Worm (Caenorhabditis elegans) whole organism, L2 larva: ENCODE data around the gene arle-14.

Experiments
- C34F6.9 ChIP-seq: fragments of 150-350 bp; optimal IDR thresholded peaks from 2 replicates; lab custom pipeline; 2014; ENCODE audit warnings: missing biosample characterization, missing genetic modification characterization
- F13H6.1 ChIP-seq: sonication (generic microtip); optimal IDR thresholded peaks from 2 replicates; lab custom pipeline; 2016; ENCODE audit warnings: missing genetic modification characterization, missing compliant biosample characterization
- R02D3.7 ChIP-seq: fragments of 150-350 bp; optimal IDR thresholded peaks from 2 replicates; lab custom pipeline; 2014; ENCODE audit warnings: missing biosample characterization, missing genetic modification characterization
- Y55F3AM.14 ChIP-seq: fragments of 200-800 bp; sonication (Bioruptor generic); optimal IDR thresholded peaks from 2 replicates; lab custom pipeline; 2018; ENCODE audit warnings: mild to moderate bottlenecking, missing genetic modification characterization, missing compliant biosample characterization
- ZK546.5 ChIP-seq: sonication (generic microtip); optimal IDR thresholded peaks from 2 replicates; lab custom pipeline; 2017; ENCODE audit warnings: missing biosample characterization, missing genetic modification characterization
- alr-1 ChIP-seq: fragments of 150-350 bp; optimal IDR thresholded peaks from 2 replicates; lab custom pipeline; 2014; ENCODE audit warnings: missing biosample characterization, missing genetic modification characterization
- aly-2 ChIP-seq: fragments of 150-350 bp; optimal IDR thresholded peaks from 2 replicates; lab custom pipeline; 2014; ENCODE audit warnings: missing biosample characterization, missing genetic modification characterization
- ama-1 ChIP-seq: fragments of 150-350 bp; optimal IDR thresholded peaks from 2 replicates; lab custom pipeline; 2018; ENCODE audit warnings: inconsistent platforms
- blmp-1 ChIP-seq: sonication (generic microtip); optimal IDR thresholded peaks from 2 replicates; lab custom pipeline; 2017; ENCODE audit warnings: missing genetic modification characterization, mild to moderate bottlenecking, missing compliant biosample characterization, antibody characterized with exemption, moderate library complexity; ENCODE audit not compliant: insufficient read depth
- ceh-16 ChIP-seq: fragments of 150-350 bp; optimal IDR thresholded peaks from 2 replicates; lab custom pipeline; 2014; ENCODE audit warnings: missing biosample characterization, missing genetic modification characterization
- ceh-82 ChIP-seq: fragments of 150-350 bp; optimal IDR thresholded peaks from 2 replicates; lab custom pipeline; 2014; ENCODE audit warnings: missing biosample characterization, missing genetic modification characterization
- crh-2 ChIP-seq: sonication (generic microtip); optimal IDR thresholded peaks from 2 replicates; lab custom pipeline; 2017; ENCODE audit warnings: missing biosample characterization, missing genetic modification characterization
- dmd-4 ChIP-seq: sonication (generic microtip); optimal IDR thresholded peaks from 2 replicates; lab custom pipeline; 2017; ENCODE audit warnings: missing biosample characterization, missing genetic modification characterization
- egl-27 ChIP-seq: sonication (generic microtip); optimal IDR thresholded peaks from 3 replicates; lab custom pipeline; 2017; ENCODE audit warnings: missing biosample characterization, missing genetic modification reagents, missing genetic modification characterization
- elt-1 ChIP-seq: fragments of 150-350 bp; optimal IDR thresholded peaks from 2 replicates; lab custom pipeline; 2014; ENCODE audit warnings: missing biosample characterization, missing genetic modification characterization
- elt-3 ChIP-seq: sonication (generic microtip); optimal IDR thresholded peaks from 2 replicates; lab custom pipeline; 2017; ENCODE audit warnings: missing biosample characterization, missing genetic modification characterization
- fos-1 ChIP-seq: fragments of 150-350 bp; optimal IDR thresholded peaks from 2 replicates; lab custom pipeline; 2014; ENCODE audit warnings: missing biosample characterization, missing genetic modification characterization
- lin-11 ChIP-seq: fragments of 150-350 bp; sonication (generic microtip); optimal IDR thresholded peaks from 2 replicates; lab custom pipeline; 2014; ENCODE audit warnings: missing biosample characterization, missing genetic modification characterization, inconsistent platforms, mixed read lengths
- lin-13 ChIP-seq: fragments of 150-350 bp; optimal IDR thresholded peaks from 2 replicates; lab custom pipeline; 2014; ENCODE audit warnings: missing biosample characterization, missing genetic modification reagents, missing genetic modification characterization
- lin-39 ChIP-seq: fragments of 150-350 bp; optimal IDR thresholded peaks from 2 replicates; lab custom pipeline; 2014; ENCODE audit warnings: missing biosample characterization, missing genetic modification reagents, missing genetic modification characterization
- lsy-2 ChIP-seq, 2 experiments: fragments of 150-350 bp in 1 of 2; sonication (generic microtip) in 1 of 2; optimal IDR thresholded peaks; 2 replicates each; lab custom pipeline; 2014 to 2017; ENCODE audit warnings: missing biosample characterization in 2 of 2, missing genetic modification characterization in 2 of 2
- mab-5 ChIP-seq: fragments of 150-350 bp; optimal IDR thresholded peaks from 2 replicates; lab custom pipeline; 2014; ENCODE audit warnings: missing biosample characterization, missing genetic modification characterization
- mbf-1 ChIP-seq: sonication (generic microtip); optimal IDR thresholded peaks from 2 replicates; lab custom pipeline; 2017; ENCODE audit warnings: missing biosample characterization, missing genetic modification characterization
- mdl-1 ChIP-seq, 2 experiments: fragments of 150-350 bp in 1 of 2; sonication (generic microtip) in 1 of 2; optimal IDR thresholded peaks; 2 replicates each; lab custom pipeline; 2017; ENCODE audit warnings: missing biosample characterization in 2 of 2, missing genetic modification characterization in 2 of 2
- nhr-10 ChIP-seq: sonication (generic microtip); optimal IDR thresholded peaks from 2 replicates; lab custom pipeline; 2017; ENCODE audit warnings: missing biosample characterization, missing genetic modification characterization
- nhr-11 ChIP-seq: fragments of 150-350 bp; optimal IDR thresholded peaks from 2 replicates; lab custom pipeline; 2014; ENCODE audit warnings: missing biosample characterization, missing genetic modification characterization
- nhr-12 ChIP-seq: fragments of 150-350 bp; optimal IDR thresholded peaks from 2 replicates; lab custom pipeline; 2014; ENCODE audit warnings: missing biosample characterization, missing genetic modification characterization
- nhr-129 ChIP-seq: fragments of 150-350 bp; optimal IDR thresholded peaks from 2 replicates; lab custom pipeline; 2014; ENCODE audit warnings: missing biosample characterization, missing genetic modification characterization
- nhr-23 ChIP-seq: fragments of 150-350 bp; optimal IDR thresholded peaks from 2 replicates; lab custom pipeline; 2014; ENCODE audit warnings: missing biosample characterization, missing genetic modification reagents, missing genetic modification characterization
- nhr-25 ChIP-seq: fragments of 150-350 bp; sonication (generic microtip); optimal IDR thresholded peaks from 3 replicates; lab custom pipeline; 2014; ENCODE audit warnings: missing biosample characterization, missing genetic modification characterization
- nhr-6 ChIP-seq: fragments of 150-350 bp; optimal IDR thresholded peaks from 2 replicates; lab custom pipeline; 2014; ENCODE audit warnings: missing biosample characterization, missing genetic modification characterization
- nhr-77 ChIP-seq: fragments of 150-350 bp; optimal IDR thresholded peaks from 2 replicates; lab custom pipeline; 2014; ENCODE audit warnings: missing biosample characterization, missing genetic modification characterization
- peb-1 ChIP-seq: fragments of 150-350 bp; optimal IDR thresholded peaks from 2 replicates; lab custom pipeline; 2014; ENCODE audit warnings: missing biosample characterization, missing genetic modification characterization
- skn-1 ChIP-seq: sonication (generic microtip); optimal IDR thresholded peaks from 2 replicates; lab custom pipeline; 2017; ENCODE audit warnings: missing biosample characterization, missing genetic modification characterization
- sma-9 ChIP-seq, 2 experiments: fragments of 150-350 bp in 1 of 2; sonication (generic microtip) in 1 of 2; optimal IDR thresholded peaks; 2 replicates each; lab custom pipeline; 2014 to 2016; ENCODE audit warnings: missing genetic modification characterization in 2 of 2, mild to moderate bottlenecking in 1 of 2, missing biosample characterization in 1 of 2, missing compliant biosample characterization in 1 of 2, missing genetic modification reagents in 1 of 2, moderate library complexity in 1 of 2
- unc-39 ChIP-seq: fragments of 150-350 bp; optimal IDR thresholded peaks from 2 replicates; lab custom pipeline; 2014; ENCODE audit warnings: missing biosample characterization, missing genetic modification characterization
- unc-55 ChIP-seq: fragments of 150-350 bp; sonication (generic microtip); optimal IDR thresholded peaks from 3 replicates; lab custom pipeline; 2014; ENCODE audit warnings: missing biosample characterization, missing genetic modification reagents, missing genetic modification characterization
- unc-62 ChIP-seq: fragments of 150-350 bp; optimal IDR thresholded peaks from 2 replicates; lab custom pipeline; 2014; ENCODE audit warnings: missing biosample characterization, missing genetic modification reagents, missing genetic modification characterization
- zag-1 ChIP-seq: fragments of 150-350 bp; optimal IDR thresholded peaks from 2 replicates; lab custom pipeline; 2014; ENCODE audit warnings: missing biosample characterization, missing genetic modification characterization
- ztf-11 ChIP-seq: sonication (generic microtip); optimal IDR thresholded peaks from 2 replicates; lab custom pipeline; 2017; ENCODE audit warnings: missing biosample characterization, missing genetic modification characterization
- ztf-4 ChIP-seq: fragments of 150-350 bp; optimal IDR thresholded peaks from 2 replicates; lab custom pipeline; 2014; ENCODE audit warnings: missing biosample characterization, missing genetic modification characterization

arle-14 gene

DNA sequence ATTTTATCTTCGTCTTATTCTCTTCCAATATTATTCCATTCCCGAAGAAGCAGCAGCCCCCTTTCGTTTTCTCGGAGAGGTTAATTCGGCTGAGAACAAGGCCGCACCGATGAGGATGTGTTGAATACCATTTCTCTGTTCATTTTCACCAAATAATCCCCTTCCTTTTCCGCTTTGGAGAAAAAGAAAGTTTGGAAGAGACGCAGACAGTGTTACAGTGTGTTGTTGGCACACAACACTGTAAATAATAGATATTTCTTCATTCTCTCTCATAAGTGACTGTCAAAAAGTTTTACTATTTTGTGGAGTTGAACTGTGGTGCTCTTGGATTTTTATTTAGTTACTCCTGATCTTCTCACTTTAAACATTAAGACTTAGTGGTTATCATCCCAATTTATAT is 27.4 kb upstream of the arle-14 start:
- TF ChIP-seq R02D3.7 (no peak), nhr-77 (tag; lab: Kevin White, UChicago) (no peak), lin-39 (tag; lab: Kevin White, UChicago) (no peak), mbf-1 (tag; lab: Kevin White, UChicago) (no peak), nhr-10 (no peak), lin-13 (GFP tag; lab: Kevin White, UChicago) (no peak), nhr-129 (no peak), alr-1 (no peak), nhr-25 (tag; lab: Kevin White, UChicago) (peak; percentile 2), egl-27 (tag; lab: Kevin White, UChicago) (no peak), fos-1 (tag; lab: Kevin White, UChicago) (peak; percentile 36), lsy-2 (tag; optimal IDR thresholded peaks at IDR 0.05; lab: Kevin White, UChicago) (no peak), crh-2 (peak; percentile 7), dmd-4 (tag; lab: Kevin White, UChicago) (no peak), nhr-23 (tag; lab: Kevin White, UChicago) (no peak), ztf-11 (no peak), unc-39 (tag; lab: Kevin White, UChicago) (no peak), nhr-6 (no peak), unc-55 (no peak), zag-1 (tag; lab: Kevin White, UChicago) (no peak), ama-1 (lab: Kevin White, UChicago) (no peak), C34F6.9 (tag; lab: Kevin White, UChicago) (no peak), ZK546.5 (no peak), aly-2 (tag; lab: Kevin White, UChicago) (no peak), blmp-1 (tag; lab: Kevin White, UChicago) (no peak)

- TF ChIP-seq nhr-6 (no peak), C34F6.9 (tag; lab: Kevin White, UChicago) (no peak), lin-39 (tag; lab: Kevin White, UChicago) (no peak), elt-3 (tag; lab: Kevin White, UChicago) (no peak), aly-2 (tag; lab: Kevin White, UChicago) (no peak), lsy-2 (tag; optimal IDR thresholded peaks at IDR 0.05; lab: Kevin White, UChicago) (no peak), fos-1 (tag; lab: Kevin White, UChicago) (no peak), nhr-77 (tag; lab: Kevin White, UChicago) (no peak), skn-1 (no peak), ztf-4 (tag; lab: Kevin White, UChicago) (no peak), nhr-25 (tag; lab: Kevin White, UChicago) (no peak), ama-1 (lab: Kevin White, UChicago) (no peak)
Measured at ce11 chrIII:5665710-5666109, 27.0 kb upstream of the arle-14 start.

- TF ChIP-seq peb-1 (tag; lab: Kevin White, UChicago) = no peak
- TF ChIP-seq C34F6.9 (tag; lab: Kevin White, UChicago) = peak; percentile 34
- TF ChIP-seq aly-2 (tag; lab: Kevin White, UChicago) = no peak
- no peak for TF ChIP-seq ztf-11
- TF ChIP-seq mbf-1 (tag; lab: Kevin White, UChicago) = no peak
- TF ChIP-seq nhr-6 = no peak
- TF ChIP-seq mab-5 (tag; lab: Kevin White, UChicago) = no peak
- no peak for TF ChIP-seq unc-39 (tag; lab: Kevin White, UChicago)
- TF ChIP-seq mdl-1 (tag; optimal IDR thresholded peaks at IDR 0.05; lab: Kevin White, UChicago) = no peak
- no peak for TF ChIP-seq ceh-82
- no peak for TF ChIP-seq elt-1 (tag; lab: Kevin White, UChicago)
- no peak for TF ChIP-seq Y55F3AM.14 (GFP tag; lab: Kevin White, UChicago)
- peak; percentile 15 for TF ChIP-seq nhr-129
- TF ChIP-seq ceh-16 (tag; lab: Kevin White, UChicago) = peak; percentile 65
- no peak for TF ChIP-seq nhr-23 (tag; lab: Kevin White, UChicago)
- TF ChIP-seq lin-13 (GFP tag; lab: Kevin White, UChicago) = no peak
- TF ChIP-seq F13H6.1 (tag; lab: Kevin White, UChicago) = peak; percentile 5
- no peak for TF ChIP-seq ZK546.5
- TF ChIP-seq fos-1 (tag; lab: Kevin White, UChicago) = peak; percentile 49
- TF ChIP-seq crh-2 = peak; percentile 32
- TF ChIP-seq blmp-1 (tag; lab: Kevin White, UChicago) = no peak
- no peak for TF ChIP-seq nhr-10
- TF ChIP-seq nhr-11 = no peak
- TF ChIP-seq unc-62 (GFP tag; lab: Kevin White, UChicago) = no peak
- TF ChIP-seq lin-11 (tag; lab: Kevin White, UChicago) = no peak
- no peak for TF ChIP-seq nhr-12 (tag; lab: Kevin White, UChicago)
- TF ChIP-seq nhr-25 (tag; lab: Kevin White, UChicago) = peak; percentile 31
- TF ChIP-seq sma-9 (GFP tag; optimal IDR thresholded peaks at IDR 0.05; lab: Kevin White, UChicago) = no peak
- TF ChIP-seq sma-9 (tag; optimal IDR thresholded peaks at IDR 0.05; lab: Kevin White, UChicago) = no peak
Measured at ce11 chrIII:5667952-5668489, 24.7 kb upstream of the arle-14 start.
